Fruit fly (Drosophila melanogaster): ENCODE results near the gene Eaf6.

Eaf6 gene

DNA sequence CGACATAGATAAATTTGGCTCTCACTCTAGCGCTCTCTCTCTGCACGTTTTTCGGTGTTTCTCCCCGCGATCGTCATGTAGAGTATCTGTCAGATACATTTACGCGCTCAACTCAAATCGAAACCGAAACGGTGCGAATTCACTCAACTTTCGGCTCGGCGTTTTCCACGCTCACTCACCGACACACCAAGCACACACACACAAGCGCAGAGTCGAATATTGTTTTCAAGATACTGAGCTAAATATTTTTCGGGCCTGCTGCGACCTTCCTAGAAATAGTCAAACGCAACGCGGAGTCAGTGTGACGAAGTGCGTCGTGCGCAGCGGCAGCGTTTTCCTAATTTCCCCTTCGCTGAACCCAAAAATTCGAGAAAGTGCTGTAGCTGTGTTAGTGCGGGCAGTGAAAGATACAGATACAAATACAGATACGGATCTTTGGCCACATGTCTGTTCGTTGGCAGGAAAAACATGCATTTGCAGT, 46.3 kb upstream of the Eaf6 start, which contains the start of gene lin-28 (continued):
- no peak for TF ChIP-seq CG4820 (GFP tag; optimal IDR thresholded peaks at IDR 0.05)
- no peak for TF ChIP-seq Dp (GFP tag; optimal IDR thresholded peaks at IDR 0.05)
- no peak for TF ChIP-seq CG14441 (GFP tag; IDR thresholded peaks at IDR 0.05)
- no peak for TF ChIP-seq yki (optimal IDR thresholded peaks at IDR 0.05)
- TF ChIP-seq Atf3 (GFP tag; optimal IDR thresholded peaks at IDR 0.05) = no peak
- TF ChIP-seq CG1792 (GFP tag; optimal IDR thresholded peaks at IDR 0.05) = no peak
- TF ChIP-seq Rfx (GFP tag; IDR thresholded peaks at IDR 0.05) = no peak
- no peak for TF ChIP-seq CG4854 (GFP tag; optimal IDR thresholded peaks at IDR 0.05)
- TF ChIP-seq Dll (GFP tag; IDR thresholded peaks at IDR 0.05; ENCODE audit: partially characterized antibody) = no peak
- TF ChIP-seq oc (tag; optimal IDR thresholded peaks at IDR 0.05) = peak; percentile 8
- no peak for TF ChIP-seq CG17568 (GFP tag; optimal IDR thresholded peaks at IDR 0.05)
- TF ChIP-seq Mes4 (GFP tag; optimal IDR thresholded peaks at IDR 0.05) = no peak
- TF ChIP-seq exex (tag; optimal IDR thresholded peaks at IDR 0.05) = no peak
- TF ChIP-seq lilli (GFP tag; optimal IDR thresholded peaks at IDR 0.05) = no peak
- TF ChIP-seq CG2199 (GFP tag; IDR thresholded peaks at IDR 0.05) = peak; percentile 93
- TF ChIP-seq CG10462 (GFP tag; optimal IDR thresholded peaks at IDR 0.05) = no peak
- TF ChIP-seq kay (GFP tag; optimal IDR thresholded peaks at IDR 0.05) = no peak
- TF ChIP-seq CG7556 (GFP tag; optimal IDR thresholded peaks at IDR 0.05) = no peak
- peak; percentile 84 for TF ChIP-seq CG10431 (GFP tag; optimal IDR thresholded peaks at IDR 0.05)
- TF ChIP-seq YL-1 (GFP tag; optimal IDR thresholded peaks at IDR 0.05) = peak; percentile 21
- TF ChIP-seq grn (GFP tag; optimal IDR thresholded peaks at IDR 0.05) = peak; percentile 99
- TF ChIP-seq shn (GFP tag; optimal IDR thresholded peaks at IDR 0.05) = no peak
- TF ChIP-seq chinmo (GFP tag; IDR thresholded peaks at IDR 0.05; ENCODE audit: partially characterized antibody) = peak; percentile 97
- peak; percentile 44 for TF ChIP-seq CHES-1-like (GFP tag; optimal IDR thresholded peaks at IDR 0.05)
- no peak for TF ChIP-seq CG4328 (GFP tag; optimal IDR thresholded peaks at IDR 0.05)
- peak; percentile 85 for TF ChIP-seq CG10543 (GFP tag; optimal IDR thresholded peaks at IDR 0.05)
- TF ChIP-seq vnd (GFP tag; IDR thresholded peaks at IDR 0.05; ENCODE audit: partially characterized antibody) = peak; percentile 31; the same call in 1 of the 3 replicates
- no peak for TF ChIP-seq CG16779 (GFP tag; IDR thresholded peaks at IDR 0.05)
- no peak for TF ChIP-seq Bdp1 (GFP tag; optimal IDR thresholded peaks at IDR 0.05)
- no peak for TF ChIP-seq CG12391 (tag; optimal IDR thresholded peaks at IDR 0.05)
- TF ChIP-seq pb (GFP tag; optimal IDR thresholded peaks at IDR 0.05) = no peak
- peak; percentile 14 for TF ChIP-seq HmgD (GFP tag; optimal IDR thresholded peaks at IDR 0.05)
- no peak for TF ChIP-seq Atf-2 (GFP tag; optimal IDR thresholded peaks at IDR 0.05)
- TF ChIP-seq CG1233 (GFP tag; optimal IDR thresholded peaks at IDR 0.05) = peak; percentile 1
- TF ChIP-seq chif (GFP tag; optimal IDR thresholded peaks at IDR 0.05) = no peak
- TF ChIP-seq Dad (GFP tag; optimal IDR thresholded peaks at IDR 0.05) = peak; percentile 14
- no peak for TF ChIP-seq hkb (optimal IDR thresholded peaks at IDR 0.05)
- TF ChIP-seq hkb (GFP tag; IDR thresholded peaks at IDR 0.05) = 0 out of 2 replicates have a peak, but pooled peaks have one; percentile 36
- TF ChIP-seq ato (GFP tag; IDR thresholded peaks at IDR 0.05; ENCODE audit: partially characterized antibody) = peak; percentile 24; the same call in 1 of the 2 replicates
- peak; percentile 26; the same call in 1 of the 2 replicates for TF ChIP-seq Nf-YA (GFP tag; IDR thresholded peaks at IDR 0.05)
- TF ChIP-seq CG10366 (GFP tag; IDR thresholded peaks at IDR 0.05) = no peak
- TF ChIP-seq CG6791 (GFP tag; IDR thresholded peaks at IDR 0.05; ENCODE audit: partially characterized antibody) = peak; percentile 65; the same call in 2 of the 3 replicates
- TF ChIP-seq Kr (GFP tag; optimal IDR thresholded peaks at IDR 0.05) = no peak
- TF ChIP-seq fd96Cb (tag; optimal IDR thresholded peaks at IDR 0.05) = no peak
- TF ChIP-seq CG8924 (tag; optimal IDR thresholded peaks at IDR 0.05) = peak; percentile 69
- TF ChIP-seq Bgb (GFP tag; IDR thresholded peaks at IDR 0.05; ENCODE audit: partially characterized antibody) = peak; percentile 77
- TF ChIP-seq tll (GFP tag; optimal IDR thresholded peaks at IDR 0.05) = peak in 1 of 2 experiments; percentile 68
- TF ChIP-seq hb (GFP tag; IDR thresholded peaks at IDR 0.05; ENCODE audit: partially characterized antibody) = no peak
- TF ChIP-seq CG6854 (GFP tag; optimal IDR thresholded peaks at IDR 0.05) = peak; percentile 14
- TF ChIP-seq twi (tag; optimal IDR thresholded peaks at IDR 0.05) = peak; percentile 82
- no peak for TF ChIP-seq repo (GFP tag; optimal IDR thresholded peaks at IDR 0.05)
